Worm (Caenorhabditis elegans): Measurements from ENCODE around the gene C50H2.4.

The C50H2.4 gene

DNA sequence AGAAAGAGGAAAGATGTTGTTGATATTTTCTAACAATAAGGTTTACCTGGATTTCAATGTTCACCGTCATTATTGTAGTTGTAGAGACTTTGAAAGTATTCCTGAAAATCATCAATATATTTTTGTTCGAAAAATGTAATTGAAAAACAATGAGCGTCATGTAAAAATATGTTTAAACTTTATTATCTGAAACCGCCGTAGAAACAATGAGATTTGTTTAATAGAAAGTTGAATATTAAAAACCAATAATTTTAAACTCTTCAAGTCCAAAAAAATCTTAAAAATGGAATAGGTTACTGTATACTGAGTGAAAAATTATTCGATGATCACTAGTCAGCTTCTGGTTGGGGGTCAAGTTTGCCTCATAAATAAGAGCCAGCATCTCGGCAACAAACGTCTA, 41.5 kb downstream of the C50H2.4 start, which contains the start of gene anmt-3:
TSS of gene anmt-3 (minus strand) at position 101 of the 400 bp plus-strand sequence.
- TF ChIP-seq W03F9.2 (tag; optimal IDR thresholded peaks at IDR 0.05) (no peak), dao-5 (tag; optimal IDR thresholded peaks at IDR 0.05) (no peak), him-1 (tag; optimal IDR thresholded peaks at IDR 0.05) (no peak)

DNA sequence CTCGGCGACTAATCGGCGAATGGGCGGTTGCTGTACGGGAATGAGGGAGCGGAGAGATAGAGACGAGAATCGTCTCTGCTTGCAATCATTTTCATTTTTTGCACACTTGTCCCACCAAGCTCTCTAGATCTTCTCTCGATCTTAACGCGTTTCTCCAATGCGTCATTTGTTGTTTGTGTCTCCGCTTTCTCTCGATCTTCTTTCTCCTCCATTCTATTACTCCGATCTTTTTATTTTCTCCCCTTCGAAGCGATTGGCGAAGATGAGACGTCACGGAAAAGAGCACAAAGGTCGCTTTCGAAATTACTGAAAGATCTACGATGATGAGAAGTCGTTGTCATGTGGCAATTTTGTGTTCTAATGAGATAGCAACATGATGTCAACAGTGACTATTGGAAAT, 41.9 kb downstream of the C50H2.4 start:
- TF ChIP-seq him-1 (tag; optimal IDR thresholded peaks at IDR 0.05) (no peak), W03F9.2 (tag; optimal IDR thresholded peaks at IDR 0.05) (no peak), dao-5 (tag; optimal IDR thresholded peaks at IDR 0.05) (no peak)

DNA sequence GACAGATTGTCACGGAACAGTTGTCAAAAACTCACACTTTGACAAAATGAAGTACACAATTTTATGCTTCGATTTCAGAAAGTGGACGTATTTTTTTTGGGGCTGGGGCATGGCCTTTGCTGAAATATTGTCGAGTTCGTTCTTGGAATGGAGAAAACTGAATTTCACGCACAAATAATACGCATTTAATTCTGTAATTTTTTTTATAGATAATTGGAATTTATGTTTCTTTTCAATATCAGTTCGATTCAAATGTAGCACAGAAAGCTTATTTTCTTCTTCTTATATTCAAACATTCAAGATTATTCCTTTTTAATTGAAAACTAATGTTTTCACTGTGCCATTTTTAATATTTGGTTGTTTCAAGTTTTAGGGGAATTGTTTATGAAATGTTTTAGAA, 43.6 kb downstream of the C50H2.4 start, which contains the start of gene T07C12.10:
TSS of gene T07C12.10 (minus strand) at position 101 of the 400 bp plus-strand sequence.
- TF ChIP-seq him-1 (tag; optimal IDR thresholded peaks at IDR 0.05) (no peak), dao-5 (tag; optimal IDR thresholded peaks at IDR 0.05) (no peak), W03F9.2 (tag; optimal IDR thresholded peaks at IDR 0.05) (no peak)

DNA sequence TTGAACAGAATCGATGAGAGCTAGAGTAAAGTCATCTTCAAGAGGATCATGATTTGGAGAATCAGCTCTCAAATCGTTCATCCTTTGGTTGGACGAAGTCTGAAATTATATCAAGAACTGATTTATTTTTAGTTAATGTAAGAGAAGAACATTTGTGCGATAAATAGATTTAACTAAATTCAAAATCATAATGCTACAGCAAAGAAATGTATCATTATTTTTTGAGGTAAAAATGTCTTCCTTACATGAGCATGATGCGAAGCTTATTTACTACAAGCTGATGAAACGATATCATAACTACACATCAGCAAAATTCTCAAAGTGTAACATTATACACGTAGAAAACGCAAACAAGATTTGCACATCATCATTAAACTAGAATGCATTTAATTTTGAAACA, 45.6 kb downstream of the C50H2.4 start, which contains the start of gene madf-4:
TSS of gene madf-4 (minus strand) at position 101 of the 400 bp plus-strand sequence.
- TF ChIP-seq W03F9.2 (tag; optimal IDR thresholded peaks at IDR 0.05) (no peak), dao-5 (tag; optimal IDR thresholded peaks at IDR 0.05) (no peak), him-1 (tag; optimal IDR thresholded peaks at IDR 0.05) (no peak)

DNA sequence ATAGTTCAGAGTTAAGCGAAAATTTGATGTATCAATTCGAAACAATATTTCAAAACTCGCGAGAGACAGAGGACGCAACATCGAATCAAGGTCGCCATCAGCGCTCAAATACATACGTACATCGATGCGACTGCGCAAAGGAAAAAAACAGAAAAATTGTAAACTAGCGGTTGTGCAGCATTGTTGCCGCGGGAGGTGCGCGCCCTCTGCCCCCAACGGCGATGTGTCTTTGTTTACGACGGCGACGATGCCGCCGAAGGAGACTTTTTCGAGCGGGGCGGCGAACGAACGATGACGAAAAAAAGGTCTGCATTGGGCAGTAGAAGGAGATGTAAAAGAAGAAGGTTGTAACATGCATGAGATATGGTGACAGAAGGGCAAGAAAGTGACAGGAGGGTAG, 46.2 kb downstream of the C50H2.4 start:
- TF ChIP-seq him-1 (tag; optimal IDR thresholded peaks at IDR 0.05) (no peak), dao-5 (tag; optimal IDR thresholded peaks at IDR 0.05) (no peak)

DNA sequence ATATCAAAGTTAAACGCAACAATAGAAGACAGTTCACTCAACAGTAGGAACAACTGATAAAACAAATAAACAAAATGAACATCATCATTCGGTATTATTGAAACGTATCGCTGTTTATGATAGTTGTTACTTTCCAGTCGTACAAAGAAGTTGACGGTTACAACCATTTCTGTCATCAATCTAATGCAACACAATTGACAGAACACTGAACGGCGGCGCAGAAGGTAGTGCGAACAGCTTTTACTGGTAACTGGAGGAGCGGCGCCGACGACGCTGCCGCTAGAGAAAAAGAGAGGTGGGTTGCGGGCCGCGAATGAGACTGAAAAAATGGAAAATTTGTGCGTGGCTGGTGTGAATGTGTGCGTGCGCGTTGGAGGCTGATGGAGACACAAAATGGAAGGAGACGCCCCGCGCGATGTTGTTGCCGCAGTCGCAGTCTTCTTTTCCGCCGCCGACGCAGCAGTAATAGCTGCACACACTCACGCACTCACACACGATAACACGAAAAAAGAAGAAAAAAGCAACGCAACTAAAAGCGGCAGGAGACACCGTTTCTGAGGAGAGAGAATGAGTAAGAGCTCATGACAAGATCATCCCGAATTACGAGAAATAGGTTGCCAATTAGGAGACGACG, 47.5 kb downstream of the C50H2.4 start:
- TF ChIP-seq him-1 (tag; optimal IDR thresholded peaks at IDR 0.05) (peak; percentile 26), W03F9.2 (tag; optimal IDR thresholded peaks at IDR 0.05) (no peak)

DNA sequence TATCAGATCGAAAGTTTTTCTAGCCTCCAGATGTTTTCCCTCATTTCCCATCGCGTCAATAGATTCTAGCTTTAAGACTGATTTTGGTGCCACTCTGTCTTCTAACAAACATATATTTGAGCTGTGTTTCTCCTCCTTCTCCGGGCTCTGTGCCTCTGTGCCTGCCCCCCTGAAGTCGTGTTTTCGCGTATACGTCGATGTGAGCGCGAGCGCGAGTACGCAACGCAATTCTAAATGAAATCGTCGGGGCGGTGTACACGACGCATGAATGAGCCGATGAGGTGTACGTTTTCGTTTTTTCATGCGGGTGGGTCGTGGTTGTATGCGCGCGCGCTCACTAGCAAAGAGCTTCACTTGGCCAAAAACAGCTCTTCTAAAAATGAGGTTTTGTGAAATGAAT, 49.1 kb downstream of the C50H2.4 start:
- peak; percentile 24 for TF ChIP-seq him-1 (tag; optimal IDR thresholded peaks at IDR 0.05)
- no peak for TF ChIP-seq dao-5 (tag; optimal IDR thresholded peaks at IDR 0.05)
- no peak for TF ChIP-seq W03F9.2 (tag; optimal IDR thresholded peaks at IDR 0.05)
